Worm (Caenorhabditis elegans) whole organism, L4/young adult: ENCODE results near the gene flh-3.

Source experiments
- W03F9.2 ChIP-seq: fragments of 150-350 bp; optimal IDR thresholded peaks from 2 replicates; lab custom pipeline; 2014; ENCODE audit warnings: missing biosample characterization, missing genetic modification characterization
- him-1 ChIP-seq: sonication (generic microtip); optimal IDR thresholded peaks from 2 replicates; lab custom pipeline; 2016; ENCODE audit warnings: missing genotype, missing genetic modification reagents, missing genetic modification characterization, missing compliant biosample characterization

DNA sequence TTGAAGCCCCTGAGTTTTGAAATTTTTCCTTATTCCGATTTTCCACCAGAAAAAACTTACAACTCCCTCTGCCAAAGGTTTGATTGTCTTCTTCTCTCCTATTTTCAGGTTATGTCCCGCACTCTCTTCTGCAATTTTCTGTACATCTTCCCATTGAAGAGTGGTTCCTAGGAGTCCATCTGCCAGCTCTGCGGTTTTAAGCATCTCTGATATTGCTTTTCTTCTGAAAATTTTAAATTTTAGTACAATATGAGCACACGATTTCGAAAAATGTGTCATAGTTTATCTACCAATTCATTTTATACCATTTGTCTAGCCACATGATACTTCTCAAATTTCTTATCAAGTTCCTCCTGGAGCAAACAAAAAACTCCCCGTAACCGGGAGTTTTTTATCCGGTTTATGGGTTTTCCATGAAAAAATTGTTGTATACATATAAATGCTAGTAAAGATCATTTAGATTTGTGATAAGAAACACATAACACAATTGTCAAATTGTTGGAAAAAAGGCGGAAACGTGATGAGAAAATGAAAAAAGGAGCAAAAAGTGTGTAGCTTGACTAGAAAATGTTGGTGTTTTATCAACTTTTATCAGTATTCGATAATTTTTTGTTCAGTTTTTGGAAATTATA, 41.2 kb downstream of the flh-3 start:
- TF ChIP-seq him-1 (tag; lab: Kevin White, UChicago) (no peak), W03F9.2 (no peak)
